Worm (Caenorhabditis elegans): ENCODE measurements around the gene C09B8.8.

- TF ChIP-seq fkh-10 (GFP tag; optimal IDR thresholded peaks at IDR 0.05) (no peak), fax-1 (tag; optimal IDR thresholded peaks at IDR 0.05) (no peak), ceh-19 (GFP tag; optimal IDR thresholded peaks at IDR 0.05) (no peak), ceh-48 (tag; optimal IDR thresholded peaks at IDR 0.05) (no peak), pax-1 (tag; optimal IDR thresholded peaks at IDR 0.05) (no peak), pha-2 (tag; optimal IDR thresholded peaks at IDR 0.05) (no peak), nhr-11 (tag; optimal IDR thresholded peaks at IDR 0.05) (no peak), ceh-14 (tag; optimal IDR thresholded peaks at IDR 0.05) (no peak), sox-4 (tag; optimal IDR thresholded peaks at IDR 0.05) (no peak), eyg-1 (tag; optimal IDR thresholded peaks at IDR 0.05) (no peak), fkh-6 (tag; optimal IDR thresholded peaks at IDR 0.05) (no peak), tbx-7 (tag; optimal IDR thresholded peaks at IDR 0.05) (no peak)
Measured at ce11 chrX:6039544-6039943, 24.3 kb downstream of the C09B8.8 start, which contains the start of gene hsp-25.
